Worm (Caenorhabditis elegans) whole organism, midembryonic: ENCODE data around the gene trxr-2.

Source experiments
- cog-1 ChIP-seq: sonication (generic microtip); optimal IDR thresholded peaks from 2 replicates; lab custom pipeline; 2016; ENCODE audit warnings: missing genetic modification characterization, missing compliant biosample characterization
- flt-1 ChIP-seq: fragments of 200-800 bp; sonication (Bioruptor generic); IDR thresholded peaks from 2 replicates; pipeline ENCODE4 v1.3.6; 2022; ENCODE audit warnings: missing genetic modification characterization, missing compliant biosample characterization
- tab-1 ChIP-seq: fragments of 200-800 bp; sonication (Bioruptor generic); IDR thresholded peaks from 2 replicates; pipeline ENCODE4 v1.3.6; 2022; ENCODE audit warnings: missing genetic modification characterization, missing compliant biosample characterization

DNA sequence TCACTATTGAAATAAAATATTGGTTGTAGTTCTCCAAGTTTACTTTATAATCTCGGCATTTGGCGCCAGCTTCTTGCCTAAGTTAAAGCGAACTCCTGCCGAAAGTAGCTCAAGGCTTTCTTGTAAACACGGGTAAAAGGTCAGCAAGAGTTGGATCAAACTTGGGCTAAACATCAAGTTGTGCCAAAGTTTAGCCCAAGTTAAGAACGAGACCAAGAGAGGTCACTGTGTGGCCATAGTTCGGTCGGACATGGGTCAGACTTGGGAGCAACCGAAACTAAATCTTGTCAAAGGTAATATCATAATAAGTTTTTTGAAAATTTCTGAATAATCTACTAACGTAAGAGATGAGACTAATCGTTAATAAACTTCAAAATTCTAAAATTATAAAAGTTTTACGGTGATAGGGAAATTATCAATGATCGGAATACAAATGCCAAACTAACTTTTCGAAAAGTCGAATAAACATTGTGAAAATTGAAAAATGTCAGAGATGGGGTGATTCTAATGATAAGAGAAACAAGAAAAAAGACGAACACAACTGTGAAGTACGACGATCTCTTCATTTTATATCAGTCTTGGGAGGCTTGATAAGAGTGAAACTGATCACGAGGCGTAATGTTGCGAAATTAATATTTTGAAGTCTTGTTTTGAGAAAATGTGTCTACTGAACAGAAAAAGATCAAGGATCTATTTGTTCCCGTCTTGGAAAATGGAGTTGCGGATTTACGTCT lies 45.5 kb upstream of the trxr-2 start:
- TF ChIP-seq tab-1 (GFP tag; lab: Robert Waterston, UW) (no peak), flt-1 (GFP tag; lab: Robert Waterston, UW) (no peak), cog-1 (no peak)
